Fruit fly (Drosophila melanogaster): Measurements from ENCODE around the gene CG5439.

CG5439 gene

dm6 chr2L:13203437-13204137 is 26.6 kb downstream of the CG5439 start, which contains the start of gene Pect (continued):
- no peak for TF ChIP-seq CG33557 (GFP tag; optimal IDR thresholded peaks at IDR 0.05)
- TF ChIP-seq ara (GFP tag; IDR thresholded peaks at IDR 0.05): no peak
- TF ChIP-seq Trl (optimal IDR thresholded peaks at IDR 0.05): peak in 1 of 2 experiments; percentile 66
- TF ChIP-seq Trl (GFP tag; optimal IDR thresholded peaks at IDR 0.05): no peak
- peak; percentile 4 for TF ChIP-seq Six4 (GFP tag; optimal IDR thresholded peaks at IDR 0.05)
- peak; percentile 60 for TF ChIP-seq Lhr (GFP tag; optimal IDR thresholded peaks at IDR 0.05)
- no peak for TF ChIP-seq CG6654 (GFP tag; optimal IDR thresholded peaks at IDR 0.05)
- peak; percentile 14 for TF ChIP-seq CG17829 (tag; optimal IDR thresholded peaks at IDR 0.05)
- peak; percentile 53 for TF ChIP-seq Sry-δ (GFP tag; optimal IDR thresholded peaks at IDR 0.05)
- peak; percentile 63 for TF ChIP-seq CG13287 (GFP tag; IDR thresholded peaks at IDR 0.05; ENCODE audit: partially characterized antibody)
- no peak for TF ChIP-seq lov (optimal IDR thresholded peaks at IDR 0.05)
- peak; percentile 29; the same call in 1 of the 3 replicates for TF ChIP-seq lov (GFP tag; IDR thresholded peaks at IDR 0.05)
- peak; percentile 66 for TF ChIP-seq Fer1 (GFP tag; optimal IDR thresholded peaks at IDR 0.05)
- peak; percentile 63 for TF ChIP-seq CG12391 (tag; optimal IDR thresholded peaks at IDR 0.05)
- peak; percentile 44 for TF ChIP-seq CG4707 (GFP tag; optimal IDR thresholded peaks at IDR 0.05)
- TF ChIP-seq chm (GFP tag; IDR thresholded peaks at IDR 0.05): peak; percentile 63; the same call in 1 of the 2 replicates
- no peak for TF ChIP-seq usp (GFP tag; optimal IDR thresholded peaks at IDR 0.05)
- TF ChIP-seq CG12104 (GFP tag; optimal IDR thresholded peaks at IDR 0.05): peak; percentile 8
- peak; percentile 69 for TF ChIP-seq CG14710 (tag; optimal IDR thresholded peaks at IDR 0.05)
- TF ChIP-seq so (GFP tag; IDR thresholded peaks at IDR 0.05): peak; percentile 66; the same call in 1 of the 3 replicates
- TF ChIP-seq inv (GFP tag; IDR thresholded peaks at IDR 0.05; ENCODE audit: partially characterized antibody): peak; percentile 44; the same call in 1 of the 2 replicates
- peak; percentile 5 for TF ChIP-seq CG17385 (GFP tag; optimal IDR thresholded peaks at IDR 0.05)
- TF ChIP-seq wek (GFP tag; optimal IDR thresholded peaks at IDR 0.05): peak; percentile 5
- TF ChIP-seq BtbVII (GFP tag; optimal IDR thresholded peaks at IDR 0.05): peak; percentile 4
- peak; percentile 63 for TF ChIP-seq phol (tag; optimal IDR thresholded peaks at IDR 0.05)
- no peak for TF ChIP-seq CG2202 (tag; optimal IDR thresholded peaks at IDR 0.05)
- no peak for TF ChIP-seq lab (GFP tag; optimal IDR thresholded peaks at IDR 0.05)
- peak; percentile 59 for TF ChIP-seq CG13424 (tag; optimal IDR thresholded peaks at IDR 0.05)
- TF ChIP-seq Atf3 (GFP tag; optimal IDR thresholded peaks at IDR 0.05): no peak
- TF ChIP-seq stwl (tag; optimal IDR thresholded peaks at IDR 0.05): peak; percentile 9
- no peak for TF ChIP-seq CG4328 (GFP tag; optimal IDR thresholded peaks at IDR 0.05)
- peak; percentile 71 for TF ChIP-seq CG8924 (tag; optimal IDR thresholded peaks at IDR 0.05)
- TF ChIP-seq cas (GFP tag; IDR thresholded peaks at IDR 0.05): no peak
- TF ChIP-seq Antp (GFP tag; optimal IDR thresholded peaks at IDR 0.05): peak; percentile 24
- TF ChIP-seq slbo (GFP tag; IDR thresholded peaks at IDR 0.05): peak; percentile 73
- TF ChIP-seq Bgb (GFP tag; IDR thresholded peaks at IDR 0.05; ENCODE audit: partially characterized antibody): peak; percentile 65; the same call in 1 of the 2 replicates
- no peak for TF ChIP-seq Ets65A (GFP tag)
- TF ChIP-seq CG6254 (GFP tag; optimal IDR thresholded peaks at IDR 0.05): no peak
- TF ChIP-seq Xbp1 (GFP tag; optimal IDR thresholded peaks at IDR 0.05): peak; percentile 2
- TF ChIP-seq HmgZ (tag; optimal IDR thresholded peaks at IDR 0.05): peak; percentile 62
- TF ChIP-seq ATbp (GFP tag; optimal IDR thresholded peaks at IDR 0.05): no peak
- TF ChIP-seq CG1792 (GFP tag; optimal IDR thresholded peaks at IDR 0.05): no peak
- TF ChIP-seq oc (tag; optimal IDR thresholded peaks at IDR 0.05): no peak
- TF ChIP-seq gem (tag; optimal IDR thresholded peaks at IDR 0.05): no peak
- TF ChIP-seq gfzf (GFP tag; optimal IDR thresholded peaks at IDR 0.05): peak; percentile 89
- TF ChIP-seq tll (GFP tag; optimal IDR thresholded peaks at IDR 0.05): peak in 1 of 2 experiments; percentile 14
- TF ChIP-seq CG32532 (GFP tag; IDR thresholded peaks at IDR 0.05): peak; percentile 60; the same call in 1 of the 2 replicates
- peak; percentile 8 for TF ChIP-seq NC2α (GFP tag; optimal IDR thresholded peaks at IDR 0.05)
- 0 out of 3 replicates have a peak, but pooled peaks have one; percentile 54 for TF ChIP-seq CG2199 (GFP tag; IDR thresholded peaks at IDR 0.05)
